Worm (Caenorhabditis elegans) whole organism, early embryonic: ENCODE measurements around the gene C08G9.1.

ENCODE experiments used
- B0310.2 ChIP-seq: sonication (generic microtip); optimal IDR thresholded peaks from 2 replicates; lab custom pipeline; 2016; ENCODE audit warnings: mild to moderate bottlenecking, missing genetic modification characterization, missing compliant biosample characterization
- F13C5.2 ChIP-seq: sonication (generic microtip); optimal IDR thresholded peaks from 2 replicates; lab custom pipeline; 2017; ENCODE audit warnings: mild to moderate bottlenecking, missing genetic modification characterization, inconsistent platforms, missing compliant biosample characterization
- ceh-13 ChIP-seq: fragments of 200-800 bp; sonication (Bioruptor generic); optimal IDR thresholded peaks from 2 replicates; lab custom pipeline; 2018; ENCODE audit warnings: mild to moderate bottlenecking, missing genetic modification characterization, missing compliant biosample characterization
- ceh-36 ChIP-seq: sonication (generic microtip); optimal IDR thresholded peaks from 2 replicates; lab custom pipeline; 2016; ENCODE audit warnings: missing genetic modification characterization, inconsistent platforms, missing compliant biosample characterization
- ets-7 ChIP-seq: sonication (generic microtip); optimal IDR thresholded peaks from 2 replicates; lab custom pipeline; 2016; ENCODE audit warnings: missing genotype, missing genetic modification characterization, missing compliant biosample characterization
- flt-1 ChIP-seq: fragments of 200-800 bp; sonication (Bioruptor generic); IDR thresholded peaks from 2 replicates; pipeline ENCODE4 v1.3.6; 2022; ENCODE audit warnings: missing genetic modification characterization, missing compliant biosample characterization
- pes-1 ChIP-seq: fragments of 200-800 bp; sonication (Bioruptor generic); IDR thresholded peaks from 2 replicates; pipeline ENCODE4 v1.3.6; 2022; ENCODE audit warnings: missing genetic modification reagents, missing genetic modification characterization, missing compliant biosample characterization
- scrt-1 ChIP-seq: fragments of 200-800 bp; sonication (Bioruptor generic); IDR thresholded peaks from 2 replicates; pipeline ENCODE4 v1.3.6; 2022; ENCODE audit warnings: missing genetic modification characterization, missing compliant biosample characterization
- tbx-11 ChIP-seq: fragments of 200-800 bp; sonication (Bioruptor generic); IDR thresholded peaks from 2 replicates; pipeline ENCODE4 v1.3.6; 2022; ENCODE audit warnings: missing genetic modification characterization, missing compliant biosample characterization
- tbx-37 ChIP-seq: fragments of 200-800 bp; sonication (Bioruptor generic); conservative IDR thresholded peaks from 2 replicates; pipeline ENCODE4 v1.3.6; 2022; ENCODE audit warnings: missing genetic modification reagents, missing genetic modification characterization, missing compliant biosample characterization
- tra-4 ChIP-seq: sonication (generic microtip); optimal IDR thresholded peaks from 2 replicates; lab custom pipeline; 2017; ENCODE audit warnings: missing genetic modification characterization, missing compliant biosample characterization

DNA sequence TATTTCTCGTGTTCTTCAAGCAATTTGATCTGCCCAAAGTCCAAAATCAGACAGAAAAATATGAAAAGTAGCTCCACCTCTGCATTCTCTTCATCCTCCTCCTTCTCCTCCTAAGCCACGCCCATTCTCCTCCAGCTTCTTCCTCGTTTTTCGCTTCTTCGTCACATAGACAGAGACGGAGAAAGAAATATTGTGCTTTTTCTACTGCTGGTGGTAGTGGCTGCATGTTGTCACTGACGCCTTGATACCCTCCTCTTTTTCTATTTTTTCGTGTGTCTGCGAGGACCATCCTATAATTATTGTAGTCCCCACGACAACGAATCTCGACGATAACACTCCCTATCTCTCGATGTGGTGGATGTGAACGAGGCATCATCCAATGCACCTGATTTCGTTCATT, at the start of gene C08G9.1:
- TF ChIP-seq flt-1, result no peak
- no peak for TF ChIP-seq F13C5.2
- TF ChIP-seq tbx-37 (GFP tag; lab: Robert Waterston, UW), result no peak
- no peak for TF ChIP-seq ets-7
- TF ChIP-seq scrt-1 (GFP tag; lab: Robert Waterston, UW), result no peak
- TF ChIP-seq B0310.2 (tag; lab: Kevin White, UChicago), result no peak
- TF ChIP-seq ceh-36, result no peak
- no peak for TF ChIP-seq ceh-13 (GFP tag; lab: Kevin White, UChicago)
- TF ChIP-seq tra-4 (tag; lab: Kevin White, UChicago), result no peak
- no peak for TF ChIP-seq pes-1 (GFP tag; lab: Robert Waterston, UW)
- no peak for TF ChIP-seq tbx-11 (GFP tag; lab: Robert Waterston, UW)
